Comparison of ENCODE assay signal across 5 fruit fly cellular contexts in genomic region chr3R:18928346-18928917, dm6.
A peak's percentile ranks its signal among the peaks of the same experiment; 100 is the strongest.
TF ChIP-seq lines count a peak whose summit lies in the region.

Mpc1 (minus strand) TSS chr3R:18928659.

- no peak for TF ChIP-seq CTCF in whole organism, embryonic (GFP tag; optimal IDR thresholded peaks at IDR 0.05; lab: Kevin White, UChicago)

TF ChIP-seq in whole organism, adult, 20 proteins besides CTCF, POLR2A, EP300 and RAD21:
- TF ChIP-seq CG5204 (GFP tag; optimal IDR thresholded peaks at IDR 0.05; lab: Kevin White, UChicago) (no peak), cic (GFP tag; optimal IDR thresholded peaks at IDR 0.05; lab: Kevin White, UChicago) (peak; percentile 94), toe (GFP tag; optimal IDR thresholded peaks at IDR 0.05; lab: Kevin White, UChicago) (peak; percentile 10), Crg-1 (GFP tag; optimal IDR thresholded peaks at IDR 0.05; lab: Kevin White, UChicago) (no peak), ovo (GFP tag; optimal IDR thresholded peaks at IDR 0.05; lab: Kevin White, UChicago) (no peak), CG1620 (GFP tag; optimal IDR thresholded peaks at IDR 0.05; lab: Kevin White, UChicago) (no peak), bab1 (GFP tag; optimal IDR thresholded peaks at IDR 0.05; lab: Kevin White, UChicago) (no peak), CG12768 (GFP tag; optimal IDR thresholded peaks at IDR 0.05; lab: Kevin White, UChicago) (no peak), CG7101 (tag; optimal IDR thresholded peaks at IDR 0.05; lab: Kevin White, UChicago) (no peak), CG33017 (tag; optimal IDR thresholded peaks at IDR 0.05; lab: Kevin White, UChicago) (peak; percentile 16), kay (GFP tag; lab: Kevin White, UChicago; ENCODE audit: borderline replicate concordance) (no peak), CG7045 (GFP tag; optimal IDR thresholded peaks at IDR 0.05; lab: Kevin White, UChicago) (peak; percentile 18), Mnt (GFP tag; optimal IDR thresholded peaks at IDR 0.05; lab: Kevin White, UChicago) (peak; percentile 37), Hr96 (GFP tag; optimal IDR thresholded peaks at IDR 0.05; lab: Kevin White, UChicago) (peak; percentile 21), CG11617 (GFP tag; optimal IDR thresholded peaks at IDR 0.05; lab: Kevin White, UChicago) (peak; percentile 25)
TF ChIP-seq in whole organism, adult: peak in this region for 7.

TF ChIP-seq in whole organism, embryonic, 481 proteins besides CTCF, POLR2A, EP300 and RAD21 (continues in another document):
- TF ChIP-seq grau (tag; optimal IDR thresholded peaks at IDR 0.05; lab: Kevin White, UChicago) (peak; percentile 30), Fer1 (GFP tag; optimal IDR thresholded peaks at IDR 0.05; lab: Kevin White, UChicago) (peak; percentile 22), CG9817 (tag; optimal IDR thresholded peaks at IDR 0.05; lab: Kevin White, UChicago) (peak; percentile 21), nom (GFP tag; optimal IDR thresholded peaks at IDR 0.05; lab: Kevin White, UChicago) (peak; percentile 5), CG9932 (GFP tag; IDR thresholded peaks at IDR 0.05; lab: Robert Waterston, UW) (peak; percentile 78), bigmax (GFP tag; optimal IDR thresholded peaks at IDR 0.05; lab: Kevin White, UChicago) (peak; percentile 91), CG4328 (GFP tag; optimal IDR thresholded peaks at IDR 0.05; lab: Kevin White, UChicago) (peak; percentile 19), Scr (GFP tag; IDR thresholded peaks at IDR 0.05; lab: Robert Waterston, UW; ENCODE audit: partially characterized antibody) (peak; percentile 86), Six4 (GFP tag; optimal IDR thresholded peaks at IDR 0.05; lab: Kevin White, UChicago) (no peak), MESR4 (GFP tag; optimal IDR thresholded peaks at IDR 0.05; lab: Kevin White, UChicago) (peak; percentile 93), CG13287 (GFP tag; IDR thresholded peaks at IDR 0.05; lab: Robert Waterston, UW; ENCODE audit: partially characterized antibody) (peak; percentile 86), bsh (GFP tag; optimal IDR thresholded peaks at IDR 0.05; lab: Kevin White, UChicago) (no peak), mld (GFP tag; IDR thresholded peaks at IDR 0.05; lab: Robert Waterston, UW; ENCODE audit: partially characterized antibody) (peak; percentile 53; the same call in 2 of the 3 replicates), inv (GFP tag; IDR thresholded peaks at IDR 0.05; lab: Robert Waterston, UW; ENCODE audit: partially characterized antibody) (peak; percentile 77), CG42726 (GFP tag; IDR thresholded peaks at IDR 0.05; lab: Robert Waterston, UW; ENCODE audit: partially characterized antibody) (peak; percentile 71), CG11723 (GFP tag; optimal IDR thresholded peaks at IDR 0.05; lab: Kevin White, UChicago) (no peak), nerfin-2 (GFP tag; IDR thresholded peaks at IDR 0.05; lab: Robert Waterston, UW; ENCODE audit: partially characterized antibody) (peak; percentile 50)

TF ChIP-seq in whole organism, prepupa, 60 proteins besides CTCF, POLR2A, EP300 and RAD21 (continues in another document):
- TF ChIP-seq CG9139 (GFP tag; optimal IDR thresholded peaks at IDR 0.05; lab: Kevin White, UChicago) (no peak), spab (GFP tag; optimal IDR thresholded peaks at IDR 0.05; lab: Kevin White, UChicago) (no peak), Blimp-1 (GFP tag; optimal IDR thresholded peaks at IDR 0.05; lab: Kevin White, UChicago) (no peak), eg (GFP tag; IDR thresholded peaks at IDR 0.05; lab: Robert Waterston, UW) (no peak), fd85E (GFP tag; optimal IDR thresholded peaks at IDR 0.05; lab: Kevin White, UChicago) (no peak), CG4318 (GFP tag; optimal IDR thresholded peaks at IDR 0.05; lab: Kevin White, UChicago) (no peak), CG34406 (GFP tag; optimal IDR thresholded peaks at IDR 0.05; lab: Kevin White, UChicago) (no peak), Ets21C (GFP tag; optimal IDR thresholded peaks at IDR 0.05; lab: Kevin White, UChicago) (no peak), CG6854 (GFP tag; optimal IDR thresholded peaks at IDR 0.05; lab: Kevin White, UChicago) (no peak), Eip93F (GFP tag; optimal IDR thresholded peaks at IDR 0.05; lab: Kevin White, UChicago) (peak; percentile 20), Sox14 (GFP tag; optimal IDR thresholded peaks at IDR 0.05; lab: Kevin White, UChicago) (no peak), Eip78C (GFP tag; lab: Kevin White, UChicago) (peak; percentile 26), topi (GFP tag; optimal IDR thresholded peaks at IDR 0.05; lab: Kevin White, UChicago) (no peak), dsx (GFP tag; optimal IDR thresholded peaks at IDR 0.05; lab: Kevin White, UChicago; ENCODE audit: poor library complexity, severe bottlenecking) (no peak), CG31627 (GFP tag; optimal IDR thresholded peaks at IDR 0.05; lab: Kevin White, UChicago) (no peak), OdsH (GFP tag; optimal IDR thresholded peaks at IDR 0.05; lab: Kevin White, UChicago) (no peak), CG6163 (GFP tag; IDR thresholded peaks at IDR 0.05; lab: Robert Waterston, UW) (peak; percentile 6; the same call in 1 of the 3 replicates), Met (GFP tag; optimal IDR thresholded peaks at IDR 0.05; lab: Kevin White, UChicago) (no peak), CG10669 (GFP tag; optimal IDR thresholded peaks at IDR 0.05; lab: Kevin White, UChicago) (no peak), CG1621 (tag; optimal IDR thresholded peaks at IDR 0.05; lab: Kevin White, UChicago) (no peak), svp (GFP tag; lab: Kevin White, UChicago) (peak; percentile 83)

TF ChIP-seq in whole organism, pupa, 21 proteins besides CTCF, POLR2A, EP300 and RAD21:
- TF ChIP-seq CG4496 (GFP tag; IDR thresholded peaks at IDR 0.05; lab: Robert Waterston, UW) (no peak), CG14655 (GFP tag; optimal IDR thresholded peaks at IDR 0.05; lab: Kevin White, UChicago) (peak; percentile 28), gl (tag; optimal IDR thresholded peaks at IDR 0.05; lab: Kevin White, UChicago) (no peak), CG32121 (GFP tag; IDR thresholded peaks at IDR 0.05; lab: Robert Waterston, UW) (peak; percentile 7; the same call in 1 of the 2 replicates), Pif1A (GFP tag; optimal IDR thresholded peaks at IDR 0.05; lab: Kevin White, UChicago) (no peak), CG17806 (tag; optimal IDR thresholded peaks at IDR 0.05; lab: Kevin White, UChicago) (no peak), CG34367 (tag; optimal IDR thresholded peaks at IDR 0.05; lab: Kevin White, UChicago) (no peak), CG8159 (tag; optimal IDR thresholded peaks at IDR 0.05; lab: Kevin White, UChicago) (no peak), rn (GFP tag; IDR thresholded peaks at IDR 0.05; lab: Robert Waterston, UW) (no peak), EcR (GFP tag; optimal IDR thresholded peaks at IDR 0.05; lab: Kevin White, UChicago) (peak; percentile 40), Ets98B (GFP tag; IDR thresholded peaks at IDR 0.05; lab: Robert Waterston, UW) (0 out of 2 replicates have a peak, but pooled peaks have one; percentile 8), CG10348 (GFP tag; IDR thresholded peaks at IDR 0.05; lab: Robert Waterston, UW) (no peak)

TF ChIP-seq in whole organism, wandering third instar larva, 38 proteins besides CTCF, POLR2A, EP300 and RAD21:
- TF ChIP-seq tai (GFP tag; optimal IDR thresholded peaks at IDR 0.05; lab: Kevin White, UChicago) (peak; percentile 47), Rel (GFP tag; optimal IDR thresholded peaks at IDR 0.05; lab: Kevin White, UChicago) (no peak), Rel (tag; optimal IDR thresholded peaks at IDR 0.05; lab: Kevin White, UChicago) (peak; percentile 100), Jra (GFP tag; optimal IDR thresholded peaks at IDR 0.05; lab: Kevin White, UChicago) (no peak), fru (GFP tag; optimal IDR thresholded peaks at IDR 0.05; lab: Kevin White, UChicago) (no peak), Vsx2 (GFP tag; optimal IDR thresholded peaks at IDR 0.05; lab: Kevin White, UChicago; ENCODE audit: partially characterized antibody) (no peak), psq (GFP tag; optimal IDR thresholded peaks at IDR 0.05; lab: Kevin White, UChicago) (peak; percentile 26), rgr (GFP tag; optimal IDR thresholded peaks at IDR 0.05; lab: Kevin White, UChicago) (no peak), foxo (GFP tag; optimal IDR thresholded peaks at IDR 0.05; lab: Kevin White, UChicago) (peak in 1 of 2 experiments; percentile 27), Hnf4 (GFP tag; optimal IDR thresholded peaks at IDR 0.05; lab: Kevin White, UChicago) (peak; percentile 4), woc (GFP tag; optimal IDR thresholded peaks at IDR 0.05; lab: Kevin White, UChicago) (peak; percentile 43)
